Worm (Caenorhabditis elegans) whole organism, young adult: ENCODE data around the gene W09C2.10.

Experiments used
- F57C9.4 ChIP-seq: sonication (generic microtip); optimal IDR thresholded peaks from 2 replicates; lab custom pipeline; 2017; ENCODE audit warnings: mild to moderate bottlenecking, missing genetic modification characterization, missing compliant biosample characterization
- K12H6.12 ChIP-seq: fragments of 200-800 bp; sonication (Bioruptor generic); optimal IDR thresholded peaks from 2 replicates; lab custom pipeline; 2018; ENCODE audit warnings: mild to moderate bottlenecking, missing genetic modification characterization, missing compliant biosample characterization
- akir-1 ChIP-seq: fragments of 200-800 bp; sonication (Bioruptor generic); optimal IDR thresholded peaks from 2 replicates; lab custom pipeline; 2018; ENCODE audit warnings: mild to moderate bottlenecking, missing genetic modification characterization, moderate library complexity, missing compliant biosample characterization
- lag-1 ChIP-seq: fragments of 200-800 bp; sonication (Bioruptor generic); IDR thresholded peaks from 2 replicates; pipeline ENCODE4 v1.3.6; 2022; ENCODE audit warnings: missing genetic modification reagents, missing genetic modification characterization, missing compliant biosample characterization
- lin-35 ChIP-seq, 3 experiments: fragments of 150-350 bp in 2 of 3; sonication (generic microtip) in 1 of 3; optimal IDR thresholded peaks; 2 replicates each; lab custom pipeline; 2014 to 2018; ENCODE audit warnings: missing biosample characterization in 3 of 3, missing genetic modification characterization in 3 of 3, missing genetic modification reagents in 3 of 3
- nfyb-1 ChIP-seq: fragments of 200-800 bp; sonication (Bioruptor generic); IDR thresholded peaks from 2 replicates; pipeline ENCODE4 v1.3.6; 2022; ENCODE audit warnings: missing genetic modification reagents, missing genetic modification characterization, missing compliant biosample characterization
- nhr-120 ChIP-seq: fragments of 200-800 bp; sonication (Bioruptor generic); IDR thresholded peaks from 2 replicates; pipeline ENCODE4 v1.3.6; 2022; ENCODE audit warnings: missing genetic modification characterization, missing compliant biosample characterization
- pha-4 ChIP-seq: fragments of 150-350 bp; sonication (generic microtip); optimal IDR thresholded peaks from 2 replicates; lab custom pipeline; 2014; ENCODE audit warnings: missing biosample characterization, missing genetic modification reagents, missing genetic modification characterization
- tlf-1 ChIP-seq: fragments of 200-800 bp; sonication (Bioruptor generic); optimal IDR thresholded peaks from 2 replicates; lab custom pipeline; 2018; ENCODE audit warnings: mild to moderate bottlenecking, missing genetic modification characterization, missing compliant biosample characterization

- TF ChIP-seq akir-1 (GFP tag; lab: Kevin White, UChicago) (no peak), lin-35 (GFP tag; optimal IDR thresholded peaks at IDR 0.05; lab: Kevin White, UChicago) (no peak), lag-1 (no peak), tlf-1 (GFP tag; lab: Kevin White, UChicago) (no peak), pha-4 (no peak), K12H6.12 (tag; lab: Kevin White, UChicago) (no peak), F57C9.4 (tag; lab: Kevin White, UChicago) (no peak), nhr-120 (GFP tag; lab: Robert Waterston, UW) (no peak), nfyb-1 (GFP tag; lab: Robert Waterston, UW) (no peak)
These were observed 31.4 kb downstream of the W09C2.10 start, which contains the start of gene spp-18 for ce11 chrIV:9593456-9593855.
